Fruit fly (Drosophila melanogaster) whole organism, embryonic: Measurements from ENCODE around the gene Non3.

ENCODE experiments used
- BEAF-32 ChIP-seq: fragments of 200-800 bp; sonication (Bioruptor generic); optimal IDR thresholded peaks from 3 replicates; lab custom pipeline; 2017; ENCODE audit warnings: missing biosample characterization, missing genetic modification characterization, mild to moderate bottlenecking, moderate library complexity, missing genetic modification reagents
- C15 ChIP-seq: fragments of 200-800 bp; sonication (Bioruptor generic); IDR thresholded peaks from 3 replicates; pipeline ENCODE4 v1.3.6; 2022; ENCODE audit warnings: missing biosample characterization, missing genetic modification characterization
- CG10979 ChIP-seq: fragments of 200-800 bp; sonication (Bioruptor generic); optimal IDR thresholded peaks from 2 replicates; lab custom pipeline; 2018; ENCODE audit warnings: missing biosample characterization, mild to moderate bottlenecking, missing genetic modification characterization, moderate library complexity
- CG12236 ChIP-seq: fragments of 200-800 bp; sonication (Bioruptor generic); optimal IDR thresholded peaks from 2 replicates; lab custom pipeline; 2016; ENCODE audit warnings: missing biosample characterization, missing genetic modification characterization
- CG13287 ChIP-seq: fragments of 200-800 bp; sonication (Bioruptor generic); IDR thresholded peaks from 2 replicates; pipeline ENCODE4 v1.3.6; 2022; ENCODE audit warnings: missing biosample characterization, missing genetic modification characterization; ENCODE audit not compliant: partially characterized antibody
- CG15011 ChIP-seq: fragments of 200-800 bp; sonication (Bioruptor generic); optimal IDR thresholded peaks from 3 replicates; lab custom pipeline; 2018; ENCODE audit warnings: missing biosample characterization, mild to moderate bottlenecking, missing genetic modification characterization
- CG1603 ChIP-seq: fragments of 200-800 bp; sonication (Bioruptor generic); optimal IDR thresholded peaks from 2 replicates; lab custom pipeline; 2019; ENCODE audit warnings: missing biosample characterization, mild to moderate bottlenecking, missing genetic modification characterization, moderate library complexity
- CG2116 ChIP-seq: fragments of 200-800 bp; sonication (Bioruptor generic); optimal IDR thresholded peaks from 3 replicates; lab custom pipeline; 2018; ENCODE audit warnings: missing biosample characterization, mild to moderate bottlenecking, missing genetic modification characterization
- CG30020 ChIP-seq: fragments of 200-800 bp; optimal IDR thresholded peaks from 2 replicates; lab custom pipeline; 2019; ENCODE audit warnings: missing biosample characterization, mild to moderate bottlenecking, missing genetic modification characterization, moderate library complexity
- CG30403 ChIP-seq: fragments of 200-800 bp; sonication (Bioruptor generic); optimal IDR thresholded peaks from 3 replicates; lab custom pipeline; 2016; ENCODE audit warnings: missing biosample characterization, missing genetic modification characterization
- CG31224 ChIP-seq: fragments of 200-800 bp; sonication (Bioruptor generic); IDR thresholded peaks from 2 replicates; pipeline ENCODE4 v1.3.6; 2022; ENCODE audit warnings: missing biosample characterization, missing genetic modification characterization
- CG31441 ChIP-seq: fragments of 200-800 bp; sonication (Bioruptor generic); IDR thresholded peaks from 2 replicates; pipeline ENCODE4 v1.3.6; 2022; ENCODE audit warnings: missing biosample characterization, missing genetic modification characterization
- CG3726 ChIP-seq: fragments of 200-800 bp; sonication (Bioruptor generic); IDR thresholded peaks from 3 replicates; pipeline ENCODE4, ENCODE4 v1.3.6; 2022; ENCODE audit warnings: missing biosample characterization, missing genetic modification characterization
- CG3847 ChIP-seq: fragments of 200-800 bp; sonication (Bioruptor generic); IDR thresholded peaks from 2 replicates; pipeline ENCODE4 v1.3.6; 2022; ENCODE audit warnings: missing biosample characterization, missing genetic modification characterization
- CG4707 ChIP-seq: fragments of 200-800 bp; sonication (Bioruptor generic); optimal IDR thresholded peaks from 2 replicates; lab custom pipeline; 2018; ENCODE audit warnings: missing biosample characterization, mild to moderate bottlenecking, missing genetic modification characterization, moderate library complexity
- CG4854 ChIP-seq: fragments of 200-800 bp; sonication (Bioruptor generic); optimal IDR thresholded peaks from 2 replicates; lab custom pipeline; 2016; ENCODE audit warnings: missing biosample characterization, missing genetic modification characterization, inconsistent platforms
- CG6689 ChIP-seq: fragments of 200-800 bp; sonication (Bioruptor generic); IDR thresholded peaks from 2 replicates; pipeline ENCODE4 v1.3.6; 2022; ENCODE audit warnings: missing biosample characterization, missing genetic modification characterization
- CG7357 ChIP-seq: fragments of 200-800 bp; sonication (Bioruptor generic); IDR thresholded peaks from 3 replicates; pipeline ENCODE4 v1.3.6; 2022; ENCODE audit warnings: missing biosample characterization, missing genetic modification characterization
- CG8765 ChIP-seq: fragments of 200-800 bp; sonication (Bioruptor generic); IDR thresholded peaks from 2 replicates; pipeline ENCODE4 v1.3.6; 2022; ENCODE audit warnings: missing biosample characterization, missing genetic modification characterization
- CG9817 ChIP-seq: fragments of 200-800 bp; sonication (Bioruptor generic); optimal IDR thresholded peaks from 2 replicates; lab custom pipeline; 2018; ENCODE audit warnings: missing biosample characterization, mild to moderate bottlenecking, missing genetic modification characterization, moderate library complexity
- Dll ChIP-seq: fragments of 200-800 bp; sonication (Bioruptor generic); IDR thresholded peaks from 4 replicates; pipeline ENCODE4 v1.3.6; 2022; ENCODE audit warnings: missing biosample characterization, missing genetic modification characterization; ENCODE audit not compliant: partially characterized antibody
- Dp ChIP-seq: fragments of 200-800 bp; sonication (Bioruptor generic); optimal IDR thresholded peaks from 2 replicates; lab custom pipeline; 2018; ENCODE audit warnings: missing biosample characterization, mild to moderate bottlenecking, missing genetic modification characterization, moderate library complexity
- Drgx ChIP-seq: fragments of 200-800 bp; sonication (Bioruptor generic); IDR thresholded peaks from 2 replicates; pipeline ENCODE4 v1.3.6; 2022; ENCODE audit warnings: missing biosample characterization, missing genetic modification characterization
- E2f2 ChIP-seq: fragments of 200-800 bp; sonication (Bioruptor generic); IDR thresholded peaks from 2 replicates; pipeline ENCODE4 v1.3.6; 2022; ENCODE audit warnings: missing biosample characterization, missing genetic modification characterization
- Hsf ChIP-seq: fragments of 200-800 bp; sonication (Bioruptor generic); optimal IDR thresholded peaks from 3 replicates; lab custom pipeline; 2016; ENCODE audit warnings: missing biosample characterization, missing genetic modification characterization
- MBD-R2 ChIP-seq: fragments of 200-800 bp; sonication (Bioruptor generic); IDR thresholded peaks from 2 replicates; pipeline ENCODE4 v1.3.6; 2022; ENCODE audit warnings: missing biosample characterization, missing genetic modification characterization
- Myb ChIP-seq: fragments of 200-800 bp; sonication (Bioruptor generic); optimal IDR thresholded peaks from 2 replicates; lab custom pipeline; 2016; ENCODE audit warnings: missing biosample characterization, missing genetic modification characterization
- Nf-YA ChIP-seq: fragments of 200-800 bp; sonication (Bioruptor generic); IDR thresholded peaks from 2 replicates; pipeline ENCODE4 v1.3.6; 2022; ENCODE audit warnings: missing biosample characterization, missing genetic modification characterization
- Optix ChIP-seq: fragments of 200-800 bp; sonication (Bioruptor generic); IDR thresholded peaks from 3 replicates; pipeline ENCODE4 v1.3.6; 2022; ENCODE audit warnings: missing biosample characterization, missing genetic modification characterization
- Sry-δ ChIP-seq: fragments of 200-800 bp; sonication (Bioruptor generic); optimal IDR thresholded peaks from 2 replicates; lab custom pipeline; 2016; ENCODE audit warnings: missing biosample characterization, missing genetic modification characterization
- Xrp1 ChIP-seq: fragments of 200-800 bp; sonication (Bioruptor generic); IDR thresholded peaks from 2 replicates; pipeline ENCODE4 v1.3.6; 2022; ENCODE audit warnings: missing biosample characterization, missing genetic modification characterization
- ac ChIP-seq: fragments of 200-800 bp; sonication (Bioruptor generic); optimal IDR thresholded peaks from 3 replicates; lab custom pipeline; 2017; ENCODE audit warnings: missing biosample characterization, mild to moderate bottlenecking, missing genetic modification characterization
- al ChIP-seq: fragments of 200-800 bp; sonication (Bioruptor generic); IDR thresholded peaks from 2 replicates; pipeline ENCODE4 v1.3.6; 2022; ENCODE audit warnings: missing biosample characterization, missing genetic modification characterization
- bcd ChIP-seq: fragments of 200-800 bp; sonication (Bioruptor generic); optimal IDR thresholded peaks from 2 replicates; lab custom pipeline; 2017; ENCODE audit warnings: missing biosample characterization, mild to moderate bottlenecking, missing genetic modification characterization
- dmrt99B ChIP-seq: fragments of 200-800 bp; sonication (Bioruptor generic); optimal IDR thresholded peaks from 2 replicates; lab custom pipeline; 2018; ENCODE audit warnings: missing biosample characterization, mild to moderate bottlenecking, missing genetic modification characterization, moderate library complexity
- eve ChIP-seq, 2 experiments: fragments of >200 bp; optimal IDR thresholded peaks; 2 replicates each; lab custom pipeline; 2017; ENCODE audit warnings: missing biosample characterization in 2 of 2, missing genetic modification characterization in 2 of 2
- exex ChIP-seq: fragments of 200-800 bp; sonication (Bioruptor generic); optimal IDR thresholded peaks from 4 replicates; lab custom pipeline; 2018; ENCODE audit warnings: missing biosample characterization, mild to moderate bottlenecking, missing genetic modification characterization, moderate library complexity
- hbn ChIP-seq: fragments of 200-800 bp; sonication (Bioruptor generic); IDR thresholded peaks from 2 replicates; pipeline ENCODE4 v1.3.6; 2022; ENCODE audit warnings: missing biosample characterization, missing genetic modification characterization; ENCODE audit not compliant: partially characterized antibody
- hth ChIP-seq: fragments of >200 bp; optimal IDR thresholded peaks from 2 replicates; lab custom pipeline; 2017; ENCODE audit warnings: inconsistent platforms
- mam ChIP-seq: fragments of 200-800 bp; sonication (Bioruptor generic); optimal IDR thresholded peaks from 3 replicates; lab custom pipeline; 2016; ENCODE audit warnings: missing biosample characterization, missing genetic modification characterization
- mirr ChIP-seq: fragments of 200-800 bp; sonication (Bioruptor generic); optimal IDR thresholded peaks from 3 replicates; lab custom pipeline; 2018; ENCODE audit warnings: missing biosample characterization, mild to moderate bottlenecking, missing genetic modification characterization
- mld ChIP-seq: fragments of 200-800 bp; sonication (Bioruptor generic); IDR thresholded peaks from 3 replicates; pipeline ENCODE4 v1.3.6; 2022; ENCODE audit warnings: missing biosample characterization, missing genetic modification characterization; ENCODE audit not compliant: partially characterized antibody
- pzg ChIP-seq: fragments of 200-800 bp; sonication (Bioruptor generic); optimal IDR thresholded peaks from 3 replicates; lab custom pipeline; 2018; ENCODE audit warnings: missing biosample characterization, mild to moderate bottlenecking, missing genetic modification characterization, moderate library complexity
- ranshi ChIP-seq: fragments of 200-800 bp; sonication (Bioruptor generic); IDR thresholded peaks from 2 replicates; pipeline ENCODE4 v1.3.6; 2022; ENCODE audit warnings: missing biosample characterization, missing genetic modification characterization
- ro ChIP-seq: fragments of 200-800 bp; sonication (Bioruptor generic); IDR thresholded peaks from 2 replicates; pipeline ENCODE4 v1.3.6; 2022; ENCODE audit warnings: missing biosample characterization, missing genetic modification characterization
- row ChIP-seq: fragments of 200-800 bp; sonication (Bioruptor generic); IDR thresholded peaks from 3 replicates; pipeline ENCODE4 v1.3.6; 2022; ENCODE audit warnings: missing biosample characterization, missing genetic modification characterization
- sens-2 ChIP-seq: fragments of 200-800 bp; sonication (Bioruptor generic); IDR thresholded peaks from 2 replicates; pipeline ENCODE4 v1.3.6; 2022; ENCODE audit warnings: missing biosample characterization, missing genetic modification characterization
- stwl ChIP-seq: fragments of 200-800 bp; sonication (Bioruptor generic); optimal IDR thresholded peaks from 3 replicates; lab custom pipeline; 2018; ENCODE audit warnings: missing biosample characterization, mild to moderate bottlenecking, missing genetic modification characterization, moderate library complexity
- tio ChIP-seq: fragments of 200-800 bp; sonication (Bioruptor generic); optimal IDR thresholded peaks from 2 replicates; lab custom pipeline; 2017; ENCODE audit warnings: missing biosample characterization, missing genetic modification characterization, inconsistent platforms
- unc-4 ChIP-seq: fragments of 200-800 bp; sonication (Bioruptor generic); IDR thresholded peaks from 2 replicates; pipeline ENCODE4 v1.3.6; 2022; ENCODE audit warnings: missing biosample characterization, missing genetic modification characterization; ENCODE audit not compliant: partially characterized antibody
- vvl ChIP-seq: fragments of 200-800 bp; sonication (Bioruptor generic); IDR thresholded peaks from 2 replicates; pipeline ENCODE4 v1.3.6; 2022; ENCODE audit warnings: missing biosample characterization, missing genetic modification characterization

The Non3 gene

DNA sequence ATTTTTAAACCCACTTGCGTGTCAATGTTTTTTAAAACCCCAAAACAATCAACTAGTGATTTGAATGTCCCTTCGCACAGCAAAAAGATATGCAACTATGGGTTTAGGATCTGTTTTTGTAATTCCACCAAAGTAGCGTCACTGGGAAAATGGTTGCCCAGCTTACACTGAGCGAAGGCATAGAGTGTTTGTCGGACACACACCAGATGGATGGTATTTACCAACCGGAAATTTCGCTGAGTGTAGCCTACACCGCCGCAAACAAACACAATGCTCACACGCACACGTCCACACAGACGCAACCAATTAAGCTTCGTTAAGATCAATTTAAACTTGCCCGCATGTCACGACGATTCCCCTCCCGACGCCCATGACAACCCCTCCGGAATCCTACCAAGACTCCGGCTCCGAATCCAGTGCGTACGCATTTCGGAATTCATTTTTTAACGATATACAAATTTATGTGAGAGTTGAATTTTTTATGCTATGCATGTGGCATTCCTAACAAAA, 5.2 kb downstream of the Non3 start (continued):
- peak; percentile 31; the same call in 1 of the 2 replicates for TF ChIP-seq vvl
- TF ChIP-seq CG9817 (tag; lab: Kevin White, UChicago), result no peak
- TF ChIP-seq dmrt99B (tag; lab: Kevin White, UChicago), result no peak
- TF ChIP-seq Nf-YA (GFP tag; lab: Robert Waterston, UW), result 0 out of 2 replicates have a peak, but pooled peaks have one; percentile 23
- no peak for TF ChIP-seq CG30403 (GFP tag; lab: Kevin White, UChicago)
- no peak for TF ChIP-seq CG3726
- TF ChIP-seq bcd, result no peak
- TF ChIP-seq exex (tag; lab: Kevin White, UChicago), result no peak
- no peak for TF ChIP-seq CG13287 (GFP tag; lab: Robert Waterston, UW)
- no peak for TF ChIP-seq CG12236
- TF ChIP-seq C15 (GFP tag; lab: Robert Waterston, UW), result no peak
- TF ChIP-seq Dll (GFP tag; lab: Robert Waterston, UW), result no peak
- no peak for TF ChIP-seq hth
- peak; percentile 6 for TF ChIP-seq mam (GFP tag; lab: Kevin White, UChicago)
- no peak for TF ChIP-seq BEAF-32 (GFP tag; lab: Kevin White, UChicago)
- no peak for TF ChIP-seq CG31441
- TF ChIP-seq Sry-δ (GFP tag; lab: Kevin White, UChicago), result no peak
- no peak for TF ChIP-seq CG10979 (tag; lab: Kevin White, UChicago)
- TF ChIP-seq CG3847 (GFP tag; lab: Robert Waterston, UW), result no peak
- no peak for TF ChIP-seq CG31224 (GFP tag; lab: Robert Waterston, UW)
- no peak for TF ChIP-seq CG15011 (GFP tag; lab: Kevin White, UChicago)
- TF ChIP-seq MBD-R2 (GFP tag; lab: Robert Waterston, UW), result no peak
- 0 out of 2 replicates have a peak, but pooled peaks have one; percentile 21 for TF ChIP-seq ranshi (GFP tag; lab: Robert Waterston, UW)
- TF ChIP-seq sens-2 (GFP tag; lab: Robert Waterston, UW), result no peak
- no peak for TF ChIP-seq unc-4
- TF ChIP-seq eve (GFP tag; optimal IDR thresholded peaks at IDR 0.05; lab: Kevin White, UChicago), result no peak
- TF ChIP-seq Xrp1, result 0 out of 2 replicates have a peak, but pooled peaks have one; percentile 18
- no peak for TF ChIP-seq al (GFP tag; lab: Robert Waterston, UW)
- TF ChIP-seq Hsf (GFP tag; lab: Kevin White, UChicago), result no peak
- TF ChIP-seq Optix (GFP tag; lab: Robert Waterston, UW), result no peak
- TF ChIP-seq mirr (GFP tag; lab: Kevin White, UChicago), result no peak
- no peak for TF ChIP-seq ac (GFP tag; lab: Kevin White, UChicago)
- TF ChIP-seq tio, result no peak
- no peak for TF ChIP-seq CG6689 (GFP tag; lab: Robert Waterston, UW)
- TF ChIP-seq CG4707 (GFP tag; lab: Kevin White, UChicago), result no peak
- no peak for TF ChIP-seq ro
- TF ChIP-seq mld (GFP tag; lab: Robert Waterston, UW), result no peak
- 0 out of 2 replicates have a peak, but pooled peaks have one; percentile 17 for TF ChIP-seq Drgx (GFP tag; lab: Robert Waterston, UW)
- no peak for TF ChIP-seq CG8765 (GFP tag; lab: Robert Waterston, UW)
- TF ChIP-seq, all 482 proteins: peak for 31

DNA sequence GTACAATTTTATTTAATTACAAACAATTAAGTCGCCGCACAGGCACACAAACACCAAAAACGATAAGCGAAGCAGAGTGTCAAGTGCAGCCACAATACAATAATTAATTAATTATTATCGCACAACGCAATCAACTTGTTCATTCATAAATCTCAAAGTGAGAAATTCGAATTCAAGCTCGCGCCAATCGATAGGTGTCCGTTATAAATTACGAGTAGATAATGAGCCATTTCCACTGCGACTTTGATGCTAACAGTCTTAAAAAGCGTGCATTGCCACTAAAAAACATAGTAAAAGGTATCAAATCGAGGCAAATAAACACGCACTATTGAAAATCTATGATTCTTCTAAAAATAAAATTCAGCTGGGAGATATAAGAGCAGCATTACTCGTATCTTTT, 6.7 kb downstream of the Non3 start:
- TF ChIP-seq row (GFP tag; lab: Robert Waterston, UW), result peak; percentile 20; the same call in 1 of the 3 replicates
- no peak for TF ChIP-seq hbn
- peak; percentile 79 for TF ChIP-seq CG7357 (GFP tag; lab: Robert Waterston, UW)
- peak; percentile 26 for TF ChIP-seq CG1603 (tag; lab: Kevin White, UChicago)
- TF ChIP-seq CG2116, result peak; percentile 10
- TF ChIP-seq pzg, result peak; percentile 37
- peak; percentile 51; the same call in 1 of the 2 replicates for TF ChIP-seq E2f2
- peak; percentile 42 for TF ChIP-seq stwl (tag; lab: Kevin White, UChicago)
- TF ChIP-seq Myb (GFP tag; lab: Kevin White, UChicago), result peak; percentile 80
- 0 out of 4 replicates have a peak, but pooled peaks have one; percentile 20 for TF ChIP-seq Dll (GFP tag; lab: Robert Waterston, UW)
- peak; percentile 60 for TF ChIP-seq Dp (GFP tag; lab: Kevin White, UChicago)
- peak; percentile 21 for TF ChIP-seq CG30020 (tag; lab: Kevin White, UChicago)
- TF ChIP-seq BEAF-32 (GFP tag; lab: Kevin White, UChicago), result peak; percentile 41
- no peak for TF ChIP-seq hth
- peak; percentile 32 for TF ChIP-seq Sry-δ (GFP tag; lab: Kevin White, UChicago)
- TF ChIP-seq CG4854, result no peak
